Fruit fly (Drosophila melanogaster) whole organism, embryonic: ENCODE measurements around the gene CG15199.

Experiments used
- ATbp ChIP-seq: fragments of 200-800 bp; sonication (Bioruptor generic); optimal IDR thresholded peaks from 2 replicates; lab custom pipeline; 2017; ENCODE audit warnings: missing biosample characterization, mild to moderate bottlenecking, missing genetic modification characterization, missing genetic modification reagents
- Atf3 ChIP-seq: fragments of 200-800 bp; sonication (Bioruptor generic); optimal IDR thresholded peaks from 3 replicates; lab custom pipeline; 2016; ENCODE audit warnings: missing biosample characterization, missing genetic modification characterization
- Awh ChIP-seq: fragments of 200-800 bp; sonication (Bioruptor generic); IDR thresholded peaks from 2 replicates; pipeline ENCODE4, ENCODE4 v1.3.6; 2022; ENCODE audit warnings: missing biosample characterization, missing genetic modification characterization
- B-H1 ChIP-seq: fragments of 200-800 bp; sonication (Bioruptor generic); IDR thresholded peaks from 3 replicates; pipeline ENCODE4 v1.3.6; 2022; ENCODE audit warnings: missing biosample characterization, missing genetic modification characterization
- CG10267 ChIP-seq: fragments of 200-800 bp; sonication (Bioruptor generic); optimal IDR thresholded peaks from 2 replicates; lab custom pipeline; 2018; ENCODE audit warnings: missing biosample characterization, mild to moderate bottlenecking, missing genetic modification characterization, moderate library complexity
- CG12659 ChIP-seq: fragments of 200-800 bp; sonication (Bioruptor generic); optimal IDR thresholded peaks from 3 replicates; lab custom pipeline; 2017; ENCODE audit warnings: mild to moderate bottlenecking, missing biosample characterization, missing genetic modification reagents, missing genetic modification characterization
- CG1529 ChIP-seq: fragments of 200-800 bp; sonication (Bioruptor generic); optimal IDR thresholded peaks from 3 replicates; lab custom pipeline; 2018; ENCODE audit warnings: missing biosample characterization, missing genetic modification characterization
- CG15479 ChIP-seq: fragments of 200-800 bp; sonication (Bioruptor generic); optimal IDR thresholded peaks from 3 replicates; lab custom pipeline; 2019; ENCODE audit warnings: missing biosample characterization, mild to moderate bottlenecking, missing genetic modification characterization, moderate library complexity
- CG1792 ChIP-seq: fragments of 200-800 bp; sonication (Bioruptor generic); optimal IDR thresholded peaks from 2 replicates; lab custom pipeline; 2016; ENCODE audit warnings: missing biosample characterization, missing genetic modification characterization
- CG1832 ChIP-seq: fragments of 200-800 bp; sonication (Bioruptor generic); optimal IDR thresholded peaks from 2 replicates; lab custom pipeline; 2017; ENCODE audit warnings: missing biosample characterization, mild to moderate bottlenecking, missing genetic modification characterization, inconsistent platforms
- CG18619 ChIP-seq: fragments of 200-800 bp; sonication (Bioruptor generic); optimal IDR thresholded peaks from 3 replicates; lab custom pipeline; 2017; ENCODE audit warnings: missing biosample characterization, mild to moderate bottlenecking, missing genetic modification characterization
- CG2678 ChIP-seq: fragments of 200-800 bp; sonication (Bioruptor generic); optimal IDR thresholded peaks from 3 replicates; lab custom pipeline; 2019; ENCODE audit warnings: missing biosample characterization, mild to moderate bottlenecking, missing genetic modification characterization, moderate library complexity
- CG2712 ChIP-seq: fragments of 200-800 bp; optimal IDR thresholded peaks from 3 replicates; lab custom pipeline; 2019; ENCODE audit warnings: missing biosample characterization, mild to moderate bottlenecking, missing genetic modification characterization, moderate library complexity
- CG3281 ChIP-seq: fragments of 200-800 bp; sonication (Bioruptor generic); optimal IDR thresholded peaks from 3 replicates; lab custom pipeline; 2017; ENCODE audit warnings: missing biosample characterization, mild to moderate bottlenecking, missing genetic modification characterization
- CG4424 ChIP-seq: fragments of 200-800 bp; sonication (Bioruptor generic); optimal IDR thresholded peaks from 3 replicates; lab custom pipeline; 2016; ENCODE audit warnings: missing biosample characterization, missing genetic modification characterization
- CG6272 ChIP-seq: fragments of 200-800 bp; sonication (Bioruptor generic); IDR thresholded peaks from 2 replicates; pipeline ENCODE4 v1.3.6; 2022; ENCODE audit warnings: missing biosample characterization, missing genetic modification characterization
- CG6765 ChIP-seq: fragments of 200-800 bp; sonication (Bioruptor generic); optimal IDR thresholded peaks from 3 replicates; lab custom pipeline; 2017; ENCODE audit warnings: missing biosample characterization, mild to moderate bottlenecking, missing genetic modification characterization
- CG7357 ChIP-seq: fragments of 200-800 bp; sonication (Bioruptor generic); IDR thresholded peaks from 3 replicates; pipeline ENCODE4 v1.3.6; 2022; ENCODE audit warnings: missing biosample characterization, missing genetic modification characterization
- CG7786 ChIP-seq: fragments of 200-800 bp; sonication (Bioruptor generic); optimal IDR thresholded peaks from 2 replicates; lab custom pipeline; 2016; ENCODE audit warnings: missing biosample characterization, missing genetic modification characterization
- CG8478 ChIP-seq: fragments of >200 bp; optimal IDR thresholded peaks from 2 replicates; lab custom pipeline; 2018
- Drgx ChIP-seq: fragments of 200-800 bp; sonication (Bioruptor generic); IDR thresholded peaks from 2 replicates; pipeline ENCODE4 v1.3.6; 2022; ENCODE audit warnings: missing biosample characterization, missing genetic modification characterization
- Fer2 ChIP-seq: fragments of 200-800 bp; sonication (Bioruptor generic); optimal IDR thresholded peaks from 2 replicates; lab custom pipeline; 2018; ENCODE audit warnings: missing biosample characterization, mild to moderate bottlenecking, missing genetic modification characterization, moderate library complexity
- HLH3B ChIP-seq: fragments of 200-800 bp; sonication (Bioruptor generic); IDR thresholded peaks from 2 replicates; pipeline ENCODE4 v1.3.6; 2022; ENCODE audit warnings: missing biosample characterization, missing genetic modification characterization
- Mad ChIP-seq: fragments of 200-800 bp; sonication (Bioruptor generic); optimal IDR thresholded peaks from 2 replicates; lab custom pipeline; 2016; ENCODE audit warnings: missing biosample characterization, missing genetic modification characterization
- NC2β ChIP-seq: fragments of 200-800 bp; sonication (Bioruptor generic); optimal IDR thresholded peaks from 2 replicates; lab custom pipeline; 2016; ENCODE audit warnings: missing biosample characterization, missing genetic modification characterization
- NfI ChIP-seq: fragments of 200-800 bp; sonication (Bioruptor generic); optimal IDR thresholded peaks from 3 replicates; lab custom pipeline; 2018; ENCODE audit warnings: missing biosample characterization, mild to moderate bottlenecking, missing genetic modification characterization, moderate library complexity
- PHDP ChIP-seq: fragments of 200-800 bp; sonication (Bioruptor generic); optimal IDR thresholded peaks from 3 replicates; lab custom pipeline; 2018; ENCODE audit warnings: missing biosample characterization, mild to moderate bottlenecking, missing genetic modification characterization, moderate library complexity
- Ravus ChIP-seq: fragments of 200-800 bp; sonication (Bioruptor generic); IDR thresholded peaks from 2 replicates; pipeline ENCODE4 v1.3.6; 2022; ENCODE audit warnings: missing biosample characterization, missing genetic modification characterization
- Scr ChIP-seq: fragments of 200-800 bp; sonication (Bioruptor generic); IDR thresholded peaks from 2 replicates; pipeline ENCODE4 v1.3.6; 2022; ENCODE audit warnings: missing biosample characterization, missing genetic modification characterization; ENCODE audit not compliant: partially characterized antibody
- Sry-β ChIP-seq: fragments of 200-800 bp; sonication (Bioruptor generic); optimal IDR thresholded peaks from 2 replicates; lab custom pipeline; 2018; ENCODE audit warnings: missing biosample characterization, mild to moderate bottlenecking, missing genetic modification characterization, moderate library complexity
- Usf ChIP-seq: fragments of 200-800 bp; sonication (Bioruptor generic); optimal IDR thresholded peaks from 2 replicates; lab custom pipeline; 2017; ENCODE audit warnings: missing genotype, missing biosample characterization, missing genetic modification characterization
- abd-A ChIP-seq: fragments of 200-800 bp; sonication (Bioruptor generic); optimal IDR thresholded peaks from 3 replicates; lab custom pipeline; 2019; ENCODE audit warnings: missing biosample characterization, mild to moderate bottlenecking, missing genetic modification characterization, moderate library complexity
- bab2 ChIP-seq: fragments of 200-800 bp; sonication (Bioruptor generic); optimal IDR thresholded peaks from 2 replicates; lab custom pipeline; 2016; ENCODE audit warnings: missing biosample characterization, missing genetic modification characterization
- croc ChIP-seq: fragments of 200-800 bp; sonication (Bioruptor generic); conservative IDR thresholded peaks from 3 replicates; pipeline ENCODE4 v1.3.6; 2022; ENCODE audit warnings: missing biosample characterization, missing genetic modification characterization
- dm ChIP-seq: fragments of 200-800 bp; sonication (Bioruptor generic); optimal IDR thresholded peaks from 3 replicates; lab custom pipeline; 2016; ENCODE audit warnings: missing biosample characterization, missing genetic modification characterization
- dmrt11E ChIP-seq: fragments of 200-800 bp; sonication (Bioruptor generic); optimal IDR thresholded peaks from 3 replicates; lab custom pipeline; 2018; ENCODE audit warnings: missing biosample characterization, mild to moderate bottlenecking, missing genetic modification characterization, moderate library complexity
- fd64A ChIP-seq: fragments of 200-800 bp; sonication (Bioruptor generic); optimal IDR thresholded peaks from 3 replicates; lab custom pipeline; 2018; ENCODE audit warnings: missing biosample characterization, mild to moderate bottlenecking, missing genetic modification characterization
- fru ChIP-seq: fragments of >200 bp; optimal IDR thresholded peaks from 2 replicates; lab custom pipeline; 2017
- gsb ChIP-seq: fragments of 200-800 bp; sonication (Bioruptor generic); IDR thresholded peaks from 2 replicates; pipeline ENCODE4 v1.3.6; 2022; ENCODE audit warnings: missing biosample characterization, missing genetic modification characterization
- gsb-n ChIP-seq: fragments of 200-800 bp; sonication (Bioruptor generic); optimal IDR thresholded peaks from 3 replicates; lab custom pipeline; 2018; ENCODE audit warnings: missing biosample characterization, mild to moderate bottlenecking, missing genetic modification characterization
- her ChIP-seq: fragments of 200-800 bp; sonication (Bioruptor generic); optimal IDR thresholded peaks from 2 replicates; lab custom pipeline; 2016; ENCODE audit warnings: missing biosample characterization, missing genetic modification characterization
- ken ChIP-seq: fragments of 200-800 bp; sonication (Bioruptor generic); IDR thresholded peaks from 3 replicates; pipeline ENCODE4 v1.3.6; 2022; ENCODE audit warnings: missing biosample characterization, missing genetic modification characterization
- klu ChIP-seq: fragments of 200-800 bp; sonication (Bioruptor generic); IDR thresholded peaks from 2 replicates; pipeline ENCODE4 v1.3.6; 2022; ENCODE audit warnings: missing biosample characterization, missing genetic modification characterization
- lab ChIP-seq: fragments of 200-800 bp; sonication (Bioruptor generic); optimal IDR thresholded peaks from 3 replicates; lab custom pipeline; 2017; ENCODE audit warnings: missing biosample characterization, missing genetic modification characterization, mild to moderate bottlenecking, moderate library complexity, missing genetic modification reagents
- org-1 ChIP-seq: fragments of 200-800 bp; sonication (Bioruptor generic); optimal IDR thresholded peaks from 2 replicates; lab custom pipeline; 2017; ENCODE audit warnings: missing biosample characterization, missing genetic modification characterization
- pum ChIP-seq: fragments of 200-800 bp; sonication (Bioruptor generic); optimal IDR thresholded peaks from 2 replicates; lab custom pipeline; 2016; ENCODE audit warnings: missing biosample characterization, missing genetic modification characterization
- repo ChIP-seq: fragments of 200-800 bp; sonication (Bioruptor generic); optimal IDR thresholded peaks from 2 replicates; lab custom pipeline; 2016; ENCODE audit warnings: missing biosample characterization, missing genetic modification characterization
- seq ChIP-seq: fragments of 200-800 bp; sonication (Bioruptor generic); IDR thresholded peaks from 2 replicates; pipeline ENCODE4 v1.3.6; 2022; ENCODE audit warnings: missing biosample characterization, missing genetic modification characterization
- shn ChIP-seq: fragments of 200-800 bp; sonication (Bioruptor generic); optimal IDR thresholded peaks from 3 replicates; lab custom pipeline; 2016; ENCODE audit warnings: missing biosample characterization, missing genetic modification characterization
- sna ChIP-seq: fragments of 200-800 bp; sonication (Bioruptor generic); IDR thresholded peaks from 2 replicates; pipeline ENCODE4 v1.3.6; 2022; ENCODE audit warnings: missing biosample characterization, missing genetic modification characterization; ENCODE audit not compliant: partially characterized antibody
- tap ChIP-seq: fragments of 200-800 bp; optimal IDR thresholded peaks from 3 replicates; lab custom pipeline; 2019; ENCODE audit warnings: missing biosample characterization, mild to moderate bottlenecking, missing genetic modification characterization, moderate library complexity
- tin ChIP-seq: fragments of 200-800 bp; sonication (Bioruptor generic); optimal IDR thresholded peaks from 3 replicates; lab custom pipeline; 2016; ENCODE audit warnings: missing biosample characterization, missing genetic modification characterization

The CG15199 gene

dm6 chrX:11148272-11148835, 6.7 kb upstream of the CG15199 start, which contains the start of gene Ran (continued):
- TF ChIP-seq dm (GFP tag; lab: Kevin White, UChicago) (no peak), fd64A (GFP tag; lab: Kevin White, UChicago) (no peak), seq (GFP tag; lab: Robert Waterston, UW) (no peak), Usf (GFP tag; lab: Kevin White, UChicago) (no peak), her (no peak), Awh (GFP tag; lab: Robert Waterston, UW) (no peak), CG10267 (tag; lab: Kevin White, UChicago) (peak; percentile 15), NC2β (GFP tag; lab: Kevin White, UChicago) (no peak), CG12659 (peak; percentile 21), croc (GFP tag; lab: Robert Waterston, UW) (no peak), repo (GFP tag; lab: Kevin White, UChicago) (no peak), Drgx (GFP tag; lab: Robert Waterston, UW) (no peak), Scr (GFP tag; lab: Robert Waterston, UW) (peak; percentile 43), CG2678 (tag; lab: Kevin White, UChicago) (no peak), dmrt11E (tag; lab: Kevin White, UChicago) (no peak), pum (GFP tag; lab: Kevin White, UChicago) (no peak), fru (lab: Kevin White, UChicago) (no peak), sna (GFP tag; lab: Robert Waterston, UW) (no peak), PHDP (no peak), CG6765 (GFP tag; lab: Kevin White, UChicago) (no peak), HLH3B (GFP tag; lab: Robert Waterston, UW) (no peak), CG3281 (no peak), CG6272 (GFP tag; lab: Robert Waterston, UW) (no peak), CG18619 (GFP tag; lab: Kevin White, UChicago) (no peak), org-1 (GFP tag; lab: Kevin White, UChicago) (no peak), tap (no peak), ATbp (no peak), CG8478 (lab: Kevin White, UChicago) (no peak), gsb-n (tag; lab: Kevin White, UChicago) (no peak), CG1832 (GFP tag; lab: Kevin White, UChicago) (no peak), Mad (GFP tag; lab: Kevin White, UChicago) (no peak), ken (no peak), B-H1 (GFP tag; lab: Robert Waterston, UW) (no peak), klu (GFP tag; lab: Robert Waterston, UW) (no peak), CG2712 (peak; percentile 31), lab (GFP tag; lab: Kevin White, UChicago) (peak; percentile 15), shn (GFP tag; lab: Kevin White, UChicago) (no peak), NfI (GFP tag; lab: Kevin White, UChicago) (no peak), CG1529 (GFP tag; lab: Kevin White, UChicago) (no peak), CG1792 (GFP tag; lab: Kevin White, UChicago) (no peak), CG7786 (GFP tag; lab: Kevin White, UChicago) (no peak), Atf3 (GFP tag; lab: Kevin White, UChicago) (no peak), abd-A (no peak), Sry-β (no peak), Ravus (GFP tag; lab: Robert Waterston, UW) (no peak), CG15479 (GFP tag; lab: Kevin White, UChicago) (no peak), gsb (GFP tag; lab: Robert Waterston, UW) (no peak), bab2 (no peak), CG4424 (GFP tag; lab: Kevin White, UChicago) (no peak), Fer2 (tag; lab: Kevin White, UChicago) (no peak), CG7357 (GFP tag; lab: Robert Waterston, UW) (peak; percentile 95), tin (no peak)
